Fruit fly (Drosophila melanogaster) Kc167 (cell line): ENCODE data around the gene CG11600.

Source experiments
- Myc ChIP-seq: fragments of >200 bp; optimal IDR thresholded peaks from 2 replicates; lab custom pipeline; 2017; ENCODE audit warnings: missing external identifiers
- Sin3A ChIP-seq: fragments of >200 bp; optimal IDR thresholded peaks from 2 replicates; lab custom pipeline; 2018; ENCODE audit warnings: missing external identifiers
- h ChIP-seq: fragments of >200 bp; optimal IDR thresholded peaks from 3 replicates; lab custom pipeline; 2018; ENCODE audit warnings: missing external identifiers
- ttk ChIP-seq: sonication (Bioruptor generic); optimal IDR thresholded peaks from 2 replicates; lab custom pipeline; 2017; ENCODE audit warnings: missing external identifiers

DNA sequence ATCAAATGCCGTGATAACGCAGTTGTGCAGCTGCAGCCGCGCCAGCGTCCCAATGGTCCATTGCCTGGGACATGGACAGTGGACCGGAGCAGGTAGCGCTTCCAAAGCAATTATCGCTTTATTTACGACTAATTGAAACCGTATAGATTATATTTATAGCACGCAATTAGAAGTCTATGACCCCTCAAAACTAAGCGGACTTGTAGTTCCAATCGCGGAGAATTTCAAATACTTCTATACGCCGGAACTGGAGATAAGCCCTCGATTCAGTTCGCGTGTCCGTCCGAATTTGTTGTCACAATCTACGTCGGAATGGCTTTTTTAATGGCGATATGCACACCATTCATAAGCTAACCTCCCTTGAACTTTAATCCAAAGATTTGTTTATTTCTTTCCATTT lies 49.0 kb downstream of the CG11600 start:
- TF ChIP-seq Myc (lab: Kevin White, UChicago), result no peak
- no peak for TF ChIP-seq ttk (lab: Kevin White, UChicago)
- TF ChIP-seq Sin3A (lab: Kevin White, UChicago), result no peak
- TF ChIP-seq h, result no peak
